Worm (Caenorhabditis elegans): Measurements from ENCODE around the gene nhr-253.
A peak's percentile ranks its signal among the peaks of the same experiment; 100 is the strongest.

The nhr-253 gene

ce11 chrV:388397-388796 lies 8.0 kb upstream of the nhr-253 start, which contains the start of gene ZK6.6:
Gene ZK6.6, plus strand, starts transcription at chrV:388697.
- TF ChIP-seq ceh-16 (tag; optimal IDR thresholded peaks at IDR 0.05) (no peak), crh-2 (tag; optimal IDR thresholded peaks at IDR 0.05) (no peak), skn-1 (tag; optimal IDR thresholded peaks at IDR 0.05) (no peak), elt-3 (tag; optimal IDR thresholded peaks at IDR 0.05) (no peak), nhr-11 (tag; optimal IDR thresholded peaks at IDR 0.05) (no peak), egl-27 (tag; optimal IDR thresholded peaks at IDR 0.05) (no peak), ZK546.5 (tag; optimal IDR thresholded peaks at IDR 0.05) (no peak)

ce11 chrV:392199-392678 lies 4.2 kb upstream of the nhr-253 start, which contains the start of gene nhr-254:
Gene nhr-254, plus strand, starts transcription at chrV:392628.
- TF ChIP-seq nhr-10 (tag; optimal IDR thresholded peaks at IDR 0.05) (no peak), dmd-4 (tag; optimal IDR thresholded peaks at IDR 0.05) (no peak), skn-1 (tag; optimal IDR thresholded peaks at IDR 0.05) (no peak), sma-9 (GFP tag; optimal IDR thresholded peaks at IDR 0.05) (no peak), sma-9 (tag; optimal IDR thresholded peaks at IDR 0.05) (no peak), ztf-4 (tag; optimal IDR thresholded peaks at IDR 0.05) (no peak), R02D3.7 (tag; optimal IDR thresholded peaks at IDR 0.05) (no peak), ZK546.5 (tag; optimal IDR thresholded peaks at IDR 0.05) (no peak), mbf-1 (tag; optimal IDR thresholded peaks at IDR 0.05) (no peak), nhr-25 (tag; optimal IDR thresholded peaks at IDR 0.05) (no peak), nhr-21 (tag; optimal IDR thresholded peaks at IDR 0.05) (no peak), lin-39 (tag; optimal IDR thresholded peaks at IDR 0.05) (no peak)

ce11 chrV:399721-400120 lies 3.3 kb downstream of the nhr-253 start, which contains the start of gene scl-27:
Gene scl-27, plus strand, starts transcription at chrV:400021.
- TF ChIP-seq mdl-1 (tag; optimal IDR thresholded peaks at IDR 0.05) (no peak), ceh-16 (tag; optimal IDR thresholded peaks at IDR 0.05) (no peak), mbf-1 (tag; optimal IDR thresholded peaks at IDR 0.05) (no peak), nhr-25 (tag; optimal IDR thresholded peaks at IDR 0.05) (no peak), nhr-237 (tag; optimal IDR thresholded peaks at IDR 0.05) (no peak), sma-3 (GFP tag; optimal IDR thresholded peaks at IDR 0.05) (no peak), C34F6.9 (tag; optimal IDR thresholded peaks at IDR 0.05) (no peak), R02D3.7 (tag; optimal IDR thresholded peaks at IDR 0.05) (no peak)

- TF ChIP-seq nhr-23 (tag; optimal IDR thresholded peaks at IDR 0.05): no peak
- TF ChIP-seq sma-9 (GFP tag; optimal IDR thresholded peaks at IDR 0.05): no peak
- no peak for TF ChIP-seq sma-9 (tag; optimal IDR thresholded peaks at IDR 0.05)
- TF ChIP-seq aly-2 (tag; optimal IDR thresholded peaks at IDR 0.05): no peak
- no peak for TF ChIP-seq mdl-1 (tag; optimal IDR thresholded peaks at IDR 0.05)
- TF ChIP-seq ceh-82 (tag; optimal IDR thresholded peaks at IDR 0.05): no peak
- no peak for TF ChIP-seq nhr-77 (tag; optimal IDR thresholded peaks at IDR 0.05)
- no peak for TF ChIP-seq peb-1 (tag; optimal IDR thresholded peaks at IDR 0.05)
- TF ChIP-seq egl-27 (tag; optimal IDR thresholded peaks at IDR 0.05): no peak
- no peak for TF ChIP-seq sem-4 (tag; optimal IDR thresholded peaks at IDR 0.05)
These were observed 6.6 kb downstream of the nhr-253 start, which contains the start of gene srh-62 for ce11 chrV:403028-403427. Gene srh-62, minus strand, starts transcription at chrV:403128.

- TF ChIP-seq nhr-129 (tag; optimal IDR thresholded peaks at IDR 0.05): no peak
- peak; percentile 35 for TF ChIP-seq sma-9 (GFP tag; optimal IDR thresholded peaks at IDR 0.05)
- TF ChIP-seq sma-9 (tag; optimal IDR thresholded peaks at IDR 0.05): no peak
These were observed 7.8 kb downstream of the nhr-253 start, which contains the start of gene nhr-252 for ce11 chrV:404210-404669. Gene nhr-252, plus strand, starts transcription at chrV:404619.

ce11 chrV:412820-413219 lies 16.4 kb downstream of the nhr-253 start:
- TF ChIP-seq Y55F3AM.14 (GFP tag; optimal IDR thresholded peaks at IDR 0.05) (no peak), lin-13 (GFP tag; optimal IDR thresholded peaks at IDR 0.05) (no peak), ama-1 (optimal IDR thresholded peaks at IDR 0.05) (no peak), mdl-1 (tag; optimal IDR thresholded peaks at IDR 0.05) (no peak), ztf-4 (tag; optimal IDR thresholded peaks at IDR 0.05) (no peak), elt-3 (tag; optimal IDR thresholded peaks at IDR 0.05) (no peak), unc-39 (tag; optimal IDR thresholded peaks at IDR 0.05) (no peak), mbf-1 (tag; optimal IDR thresholded peaks at IDR 0.05) (no peak), egl-27 (tag; optimal IDR thresholded peaks at IDR 0.05) (no peak), sem-4 (tag; optimal IDR thresholded peaks at IDR 0.05) (no peak), dmd-4 (tag; optimal IDR thresholded peaks at IDR 0.05) (no peak), mab-5 (tag; optimal IDR thresholded peaks at IDR 0.05) (no peak), zag-1 (tag; optimal IDR thresholded peaks at IDR 0.05) (no peak)
